Fruit fly (Drosophila melanogaster) S2 (cell line): ENCODE measurements around the gene Cyp12e1.

Source experiments
- CG8478 ChIP-seq: fragments of >200 bp; optimal IDR thresholded peaks from 2 replicates; lab custom pipeline; 2018
- CTCF ChIP-seq, 2 experiments: fragments of >200 bp; optimal IDR thresholded peaks; 2 replicates each; lab custom pipeline; 2018

DNA sequence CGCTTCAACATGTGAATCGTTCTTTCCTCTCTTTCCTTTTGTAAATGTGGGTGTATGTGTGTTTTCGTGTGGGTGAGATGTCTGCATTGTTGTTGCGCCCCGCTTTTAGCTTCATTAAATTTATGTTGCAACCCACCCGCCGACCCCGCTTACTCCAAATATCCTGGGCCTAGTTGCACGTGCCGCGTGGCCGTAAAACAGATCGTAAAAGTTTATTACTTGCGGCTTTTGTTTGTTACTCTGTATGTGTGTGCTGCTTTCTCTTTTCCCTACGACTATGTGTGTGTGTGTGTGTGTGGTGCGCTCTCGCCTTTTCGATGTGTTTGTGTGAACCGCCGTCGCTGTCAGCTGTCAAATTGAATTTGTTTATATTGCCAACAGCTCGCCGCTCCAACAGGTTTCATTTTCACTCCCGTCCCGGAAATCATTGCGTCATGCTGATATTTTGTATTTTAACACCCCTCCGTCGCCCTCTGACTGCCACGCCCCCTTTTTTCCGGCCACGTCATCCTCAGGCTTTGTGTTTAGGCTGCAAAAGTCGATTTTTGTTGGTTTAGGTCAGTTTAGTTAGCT lies 1.1 kb upstream of the Cyp12e1 start:
- TF ChIP-seq CTCF (optimal IDR thresholded peaks at IDR 0.05; lab: Kevin White, UChicago): no peak
- no peak for TF ChIP-seq CG8478
